Fruit fly (Drosophila melanogaster): Measurements from ENCODE around the gene CG9222.

Gene CG9222

dm6 chr2L:6160100-6160499, 29.3 kb downstream of the CG9222 start, which contains the start of gene CG13989:
TSS of gene CG13989 (plus strand) at chr2L:6160400.
- no peak for TF ChIP-seq dsf (GFP tag; optimal IDR thresholded peaks at IDR 0.05; ENCODE audit: borderline replicate concordance)
- no peak for TF ChIP-seq usp (GFP tag; optimal IDR thresholded peaks at IDR 0.05)
- no peak for TF ChIP-seq Hr83 (GFP tag; optimal IDR thresholded peaks at IDR 0.05; ENCODE audit: poor library complexity, severe bottlenecking)
- no peak for TF ChIP-seq GATAd (GFP tag; optimal IDR thresholded peaks at IDR 0.05)
- no peak for TF ChIP-seq lola (GFP tag; optimal IDR thresholded peaks at IDR 0.05)
- TF ChIP-seq h (GFP tag; optimal IDR thresholded peaks at IDR 0.05) = no peak
- TF ChIP-seq Hr78 (GFP tag; optimal IDR thresholded peaks at IDR 0.05) = no peak
- no peak for TF ChIP-seq psq (GFP tag; optimal IDR thresholded peaks at IDR 0.05)
- TF ChIP-seq CG9705 (GFP tag; optimal IDR thresholded peaks at IDR 0.05) = no peak
- TF ChIP-seq Vsx2 (GFP tag; optimal IDR thresholded peaks at IDR 0.05; ENCODE audit: partially characterized antibody) = no peak
- TF ChIP-seq Dfd (GFP tag; optimal IDR thresholded peaks at IDR 0.05) = no peak
- TF ChIP-seq Hnf4 (GFP tag; optimal IDR thresholded peaks at IDR 0.05) = no peak
- TF ChIP-seq sage (GFP tag; optimal IDR thresholded peaks at IDR 0.05) = no peak
- no peak for TF ChIP-seq Dif (GFP tag; optimal IDR thresholded peaks at IDR 0.05; ENCODE audit: partially characterized antibody)
- TF ChIP-seq CG32264 (GFP tag; optimal IDR thresholded peaks at IDR 0.05) = no peak

- TF ChIP-seq Dif (GFP tag; optimal IDR thresholded peaks at IDR 0.05; ENCODE audit: partially characterized antibody) (no peak), N (GFP tag; optimal IDR thresholded peaks at IDR 0.05) (no peak), sage (GFP tag; optimal IDR thresholded peaks at IDR 0.05) (no peak), Abd-B (GFP tag; optimal IDR thresholded peaks at IDR 0.05) (no peak), foxo (GFP tag; optimal IDR thresholded peaks at IDR 0.05) (peak in 1 of 2 experiments; percentile 73), Myc (optimal IDR thresholded peaks at IDR 0.05) (no peak), Dfd (GFP tag; optimal IDR thresholded peaks at IDR 0.05) (no peak), Vsx2 (GFP tag; optimal IDR thresholded peaks at IDR 0.05; ENCODE audit: partially characterized antibody) (no peak), sv (GFP tag; optimal IDR thresholded peaks at IDR 0.05) (no peak), psq (GFP tag; optimal IDR thresholded peaks at IDR 0.05) (peak; percentile 55), CG32264 (GFP tag; optimal IDR thresholded peaks at IDR 0.05) (peak; percentile 29), pan (optimal IDR thresholded peaks at IDR 0.05) (no peak), tai (GFP tag; optimal IDR thresholded peaks at IDR 0.05) (no peak), woc (GFP tag; optimal IDR thresholded peaks at IDR 0.05) (peak; percentile 87), Jra (GFP tag; optimal IDR thresholded peaks at IDR 0.05) (no peak), jim (GFP tag; optimal IDR thresholded peaks at IDR 0.05) (no peak), dl (GFP tag; optimal IDR thresholded peaks at IDR 0.05; ENCODE audit: insufficient read depth in 1 of 2, partially characterized antibody in 2 of 2) (no peak), Hnf4 (GFP tag; optimal IDR thresholded peaks at IDR 0.05) (peak; percentile 49), usp (GFP tag; optimal IDR thresholded peaks at IDR 0.05) (no peak), CrebA (GFP tag; optimal IDR thresholded peaks at IDR 0.05; ENCODE audit: borderline replicate concordance) (no peak), GATAd (GFP tag; optimal IDR thresholded peaks at IDR 0.05) (no peak), rgr (GFP tag; optimal IDR thresholded peaks at IDR 0.05) (peak; percentile 68), CG9705 (GFP tag; optimal IDR thresholded peaks at IDR 0.05) (no peak), Sp1 (GFP tag; optimal IDR thresholded peaks at IDR 0.05) (peak; percentile 39), dsf (GFP tag; optimal IDR thresholded peaks at IDR 0.05; ENCODE audit: borderline replicate concordance) (no peak), br (GFP tag; optimal IDR thresholded peaks at IDR 0.05) (peak; percentile 77), Hr83 (GFP tag; optimal IDR thresholded peaks at IDR 0.05; ENCODE audit: poor library complexity, severe bottlenecking) (no peak), Mio (GFP tag; optimal IDR thresholded peaks at IDR 0.05) (no peak), fru (GFP tag; optimal IDR thresholded peaks at IDR 0.05) (peak; percentile 83), Hr78 (GFP tag; optimal IDR thresholded peaks at IDR 0.05) (no peak), brk (GFP tag; optimal IDR thresholded peaks at IDR 0.05) (peak; percentile 10), lola (GFP tag; optimal IDR thresholded peaks at IDR 0.05) (no peak), HLH106 (tag; optimal IDR thresholded peaks at IDR 0.05) (peak; percentile 53), OdsH (GFP tag; optimal IDR thresholded peaks at IDR 0.05) (peak; percentile 73), dmrt93B (GFP tag; optimal IDR thresholded peaks at IDR 0.05) (peak; percentile 30), h (GFP tag; optimal IDR thresholded peaks at IDR 0.05) (peak; percentile 86), Rel (GFP tag; optimal IDR thresholded peaks at IDR 0.05) (no peak), Rel (tag; optimal IDR thresholded peaks at IDR 0.05) (no peak), ey (GFP tag; optimal IDR thresholded peaks at IDR 0.05) (peak; percentile 81)
These were observed 34.9 kb downstream of the CG9222 start for dm6 chr2L:6165686-6166085.
